Fruit fly (Drosophila melanogaster): ENCODE data around the gene FucTB.

The FucTB gene

dm6 chr2L:9387240-9387672, 43.6 kb downstream of the FucTB start, which contains the start of gene Aldh (continued):
- TF ChIP-seq CG13894 (tag; optimal IDR thresholded peaks at IDR 0.05) (no peak), bbx (GFP tag; IDR thresholded peaks at IDR 0.05; ENCODE audit: partially characterized antibody) (no peak), CG10274 (GFP tag; optimal IDR thresholded peaks at IDR 0.05) (no peak), so (GFP tag; IDR thresholded peaks at IDR 0.05) (no peak), TFAM (GFP tag; optimal IDR thresholded peaks at IDR 0.05) (no peak), CG10209 (GFP tag; optimal IDR thresholded peaks at IDR 0.05) (peak; percentile 37), klu (GFP tag; IDR thresholded peaks at IDR 0.05) (no peak), chm (GFP tag; IDR thresholded peaks at IDR 0.05) (no peak), ro (GFP tag; IDR thresholded peaks at IDR 0.05) (no peak), pita (GFP tag; optimal IDR thresholded peaks at IDR 0.05) (no peak), insv (GFP tag; optimal IDR thresholded peaks at IDR 0.05) (no peak), CG14710 (tag; optimal IDR thresholded peaks at IDR 0.05) (no peak), Spps (tag; optimal IDR thresholded peaks at IDR 0.05) (no peak), CG11247 (GFP tag; IDR thresholded peaks at IDR 0.05) (no peak), onecut (GFP tag; IDR thresholded peaks at IDR 0.05) (no peak), Mes4 (GFP tag; optimal IDR thresholded peaks at IDR 0.05) (no peak), ssp (GFP tag; IDR thresholded peaks at IDR 0.05) (no peak), az2 (GFP tag; optimal IDR thresholded peaks at IDR 0.05) (no peak), CG18011 (GFP tag; optimal IDR thresholded peaks at IDR 0.05) (no peak), CG1024 (GFP tag; IDR thresholded peaks at IDR 0.05) (no peak), Hr78 (GFP tag; optimal IDR thresholded peaks at IDR 0.05) (no peak), CG8281 (tag; optimal IDR thresholded peaks at IDR 0.05) (no peak), tio (GFP tag; optimal IDR thresholded peaks at IDR 0.05) (peak; percentile 7), CG7372 (GFP tag; IDR thresholded peaks at IDR 0.05) (peak; percentile 20; the same call in 1 of the 2 replicates), CG4730 (GFP tag; IDR thresholded peaks at IDR 0.05) (no peak), CG13424 (tag; optimal IDR thresholded peaks at IDR 0.05) (peak; percentile 35), Stat92E (GFP tag; optimal IDR thresholded peaks at IDR 0.05) (no peak), Elba2 (GFP tag; optimal IDR thresholded peaks at IDR 0.05) (no peak), org-1 (GFP tag; optimal IDR thresholded peaks at IDR 0.05) (no peak), tap (tag; optimal IDR thresholded peaks at IDR 0.05) (no peak), CG11085 (GFP tag; IDR thresholded peaks at IDR 0.05) (no peak), CG2199 (GFP tag; IDR thresholded peaks at IDR 0.05) (no peak), tll (GFP tag; optimal IDR thresholded peaks at IDR 0.05) (no peak), CG15269 (tag; optimal IDR thresholded peaks at IDR 0.05) (no peak), CG17361 (GFP tag; IDR thresholded peaks at IDR 0.05) (no peak; the same call in 2 of the 3 replicates), CG3847 (GFP tag; IDR thresholded peaks at IDR 0.05) (peak; percentile 50), Xbp1 (GFP tag; optimal IDR thresholded peaks at IDR 0.05) (peak; percentile 17), dmrt11E (tag; optimal IDR thresholded peaks at IDR 0.05) (no peak), CG3995 (GFP tag; optimal IDR thresholded peaks at IDR 0.05) (no peak), ara (GFP tag; IDR thresholded peaks at IDR 0.05) (no peak), repo (GFP tag; optimal IDR thresholded peaks at IDR 0.05) (no peak), CG1529 (GFP tag; optimal IDR thresholded peaks at IDR 0.05) (no peak), row (GFP tag; IDR thresholded peaks at IDR 0.05) (peak; percentile 76), mirr (GFP tag; optimal IDR thresholded peaks at IDR 0.05) (no peak), pho (GFP tag; optimal IDR thresholded peaks at IDR 0.05) (no peak), gsb-n (tag; optimal IDR thresholded peaks at IDR 0.05) (no peak), prd (optimal IDR thresholded peaks at IDR 0.05) (no peak), prd (GFP tag; IDR thresholded peaks at IDR 0.05) (peak; percentile 37; the same call in 1 of the 3 replicates), hkb (optimal IDR thresholded peaks at IDR 0.05) (no peak), hkb (GFP tag; IDR thresholded peaks at IDR 0.05) (no peak), CG3407 (GFP tag; optimal IDR thresholded peaks at IDR 0.05) (no peak), CG12659 (GFP tag; optimal IDR thresholded peaks at IDR 0.05) (peak; percentile 28)
